Fruit fly (Drosophila melanogaster): Measurements from ENCODE around the gene Vps45.
A peak's percentile ranks its signal among the peaks of the same experiment; 100 is the strongest.

Vps45 gene

DNA sequence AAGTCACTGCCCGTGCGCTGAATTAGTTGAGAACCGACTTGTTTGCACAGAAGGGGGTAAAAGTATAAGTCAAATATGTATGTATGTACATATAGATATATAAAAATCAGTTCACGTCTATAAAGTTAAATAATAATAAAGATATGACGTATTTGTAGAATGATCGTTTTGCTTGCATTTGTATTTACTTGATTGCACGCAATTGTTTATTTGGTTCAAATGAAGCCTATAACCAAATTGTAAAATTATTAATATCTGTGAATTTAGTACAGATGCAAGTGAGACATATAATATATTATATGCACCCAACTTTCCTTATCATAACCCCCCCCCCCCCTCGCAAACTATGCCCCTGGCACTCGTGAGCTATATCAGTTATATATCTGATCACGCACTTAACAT is 36.8 kb downstream of the Vps45 start (continued):
- TF ChIP-seq sqz (GFP tag; optimal IDR thresholded peaks at IDR 0.05), result peak; percentile 27
- peak; percentile 18 for TF ChIP-seq CG4707 (GFP tag; optimal IDR thresholded peaks at IDR 0.05)
- peak; percentile 55 for TF ChIP-seq CG13775 (GFP tag; optimal IDR thresholded peaks at IDR 0.05)
- TF ChIP-seq CG9727 (GFP tag; optimal IDR thresholded peaks at IDR 0.05), result peak; percentile 72
- TF ChIP-seq Ets65A (GFP tag), result peak; percentile 88
- no peak for TF ChIP-seq hkb (optimal IDR thresholded peaks at IDR 0.05)
- TF ChIP-seq hkb (GFP tag; IDR thresholded peaks at IDR 0.05), result peak; percentile 59
- TF ChIP-seq CG12391 (tag; optimal IDR thresholded peaks at IDR 0.05), result peak; percentile 22
- TF ChIP-seq Med (GFP tag), result peak; percentile 86
- peak; percentile 66 for TF ChIP-seq CG9932 (GFP tag; IDR thresholded peaks at IDR 0.05)
- TF ChIP-seq CG14441 (GFP tag; IDR thresholded peaks at IDR 0.05), result peak; percentile 47; the same call in 1 of the 2 replicates
- TF ChIP-seq CG2120 (GFP tag; optimal IDR thresholded peaks at IDR 0.05), result peak; percentile 63
- no peak for TF ChIP-seq CG11398 (GFP tag; optimal IDR thresholded peaks at IDR 0.05)
- peak; percentile 71 for TF ChIP-seq caup (GFP tag; optimal IDR thresholded peaks at IDR 0.05; ENCODE audit: severe bottlenecking)
- peak; percentile 44 for TF ChIP-seq CG6854 (GFP tag; optimal IDR thresholded peaks at IDR 0.05)
- no peak for TF ChIP-seq Mad (GFP tag; optimal IDR thresholded peaks at IDR 0.05)
- peak; percentile 26 for TF ChIP-seq Jarid2 (GFP tag; optimal IDR thresholded peaks at IDR 0.05)
- peak; percentile 20 for TF ChIP-seq CG6765 (GFP tag; optimal IDR thresholded peaks at IDR 0.05)
- TF ChIP-seq Aef1 (GFP tag; IDR thresholded peaks at IDR 0.05), result peak; percentile 26; the same call in 1 of the 3 replicates
- TF ChIP-seq CG8359 (GFP tag; optimal IDR thresholded peaks at IDR 0.05; ENCODE audit: borderline replicate concordance), result peak; percentile 20
- 0 out of 2 replicates have a peak, but pooled peaks have one; percentile 19 for TF ChIP-seq crol (GFP tag; IDR thresholded peaks at IDR 0.05)
- TF ChIP-seq CG8924 (tag; optimal IDR thresholded peaks at IDR 0.05), result peak; percentile 54
- TF ChIP-seq CG15269 (tag; optimal IDR thresholded peaks at IDR 0.05), result peak; percentile 9
- peak; percentile 15 for TF ChIP-seq salm (tag; optimal IDR thresholded peaks at IDR 0.05)
- peak; percentile 8 for TF ChIP-seq CG8388 (GFP tag; optimal IDR thresholded peaks at IDR 0.05)
- TF ChIP-seq ci (GFP tag; IDR thresholded peaks at IDR 0.05), result no peak
- no peak for TF ChIP-seq CG10321 (GFP tag; IDR thresholded peaks at IDR 0.05)
- TF ChIP-seq pho (GFP tag; optimal IDR thresholded peaks at IDR 0.05), result peak; percentile 2
- peak; percentile 78 for TF ChIP-seq cwo (GFP tag; optimal IDR thresholded peaks at IDR 0.05)
- peak; percentile 54 for TF ChIP-seq CG18619 (GFP tag; optimal IDR thresholded peaks at IDR 0.05)
- peak; percentile 63 for TF ChIP-seq grau (tag; optimal IDR thresholded peaks at IDR 0.05)
- TF ChIP-seq Dref (GFP tag; IDR thresholded peaks at IDR 0.05), result no peak
- TF ChIP-seq nau (GFP tag; optimal IDR thresholded peaks at IDR 0.05), result peak; percentile 34
- peak; percentile 28 for TF ChIP-seq CG4424 (GFP tag; optimal IDR thresholded peaks at IDR 0.05)
- peak; percentile 6 for TF ChIP-seq CG5245 (GFP tag; optimal IDR thresholded peaks at IDR 0.05)
- peak; percentile 19 for TF ChIP-seq CG14710 (tag; optimal IDR thresholded peaks at IDR 0.05)
- TF ChIP-seq Ssrp (tag; optimal IDR thresholded peaks at IDR 0.05), result peak; percentile 4
- peak; percentile 57 for TF ChIP-seq ranshi (GFP tag; IDR thresholded peaks at IDR 0.05)
- peak; percentile 24 for TF ChIP-seq CG8281 (tag; optimal IDR thresholded peaks at IDR 0.05)
- TF ChIP-seq CG31224 (GFP tag; IDR thresholded peaks at IDR 0.05), result 0 out of 2 replicates have a peak, but pooled peaks have one; percentile 43
- TF ChIP-seq CG11085 (GFP tag; IDR thresholded peaks at IDR 0.05), result 0 out of 2 replicates have a peak, but pooled peaks have one; percentile 27
- TF ChIP-seq CG13296 (GFP tag; optimal IDR thresholded peaks at IDR 0.05), result peak; percentile 33
- TF ChIP-seq CG7987 (GFP tag; optimal IDR thresholded peaks at IDR 0.05), result peak; percentile 6
- TF ChIP-seq CG14965 (GFP tag; optimal IDR thresholded peaks at IDR 0.05; ENCODE audit: borderline replicate concordance), result no peak
- peak in 1 of 2 experiments; percentile 14 for TF ChIP-seq Eip74EF (GFP tag; optimal IDR thresholded peaks at IDR 0.05)
- peak; percentile 2 for TF ChIP-seq CG11723 (GFP tag; optimal IDR thresholded peaks at IDR 0.05)
- TF ChIP-seq da (GFP tag; optimal IDR thresholded peaks at IDR 0.05), result no peak
- peak; percentile 24; the same call in 1 of the 2 replicates for TF ChIP-seq Taf1 (GFP tag; IDR thresholded peaks at IDR 0.05)
- TF ChIP-seq sna (GFP tag; IDR thresholded peaks at IDR 0.05; ENCODE audit: partially characterized antibody), result no peak
- peak; percentile 27; the same call in 1 of the 3 replicates for TF ChIP-seq B-H1 (GFP tag; IDR thresholded peaks at IDR 0.05)

All from whole organism, embryonic.